Worm (Caenorhabditis elegans) whole organism, young adult: ENCODE measurements around the gene fust-1.

Experiments
- F10E7.11 ChIP-seq: sonication (generic microtip); optimal IDR thresholded peaks from 2 replicates; lab custom pipeline; 2017; ENCODE audit warnings: mild to moderate bottlenecking, missing genetic modification characterization, moderate library complexity, missing compliant biosample characterization
- F33H1.4 ChIP-seq: fragments of 200-800 bp; sonication (Bioruptor generic); IDR thresholded peaks from 2 replicates; pipeline ENCODE4 v1.3.6; 2022; ENCODE audit warnings: missing genetic modification reagents, missing genetic modification characterization, missing compliant biosample characterization
- F39B2.1 ChIP-seq: fragments of 200-800 bp; sonication (Bioruptor generic); IDR thresholded peaks from 2 replicates; pipeline ENCODE4 v1.3.6; 2022; ENCODE audit warnings: missing genetic modification reagents, missing genetic modification characterization, missing compliant biosample characterization
- F49E8.2 ChIP-seq: sonication (generic microtip); optimal IDR thresholded peaks from 3 replicates; lab custom pipeline; 2017; ENCODE audit warnings: missing genetic modification characterization, mild to moderate bottlenecking, missing compliant biosample characterization, antibody characterized with exemption, moderate library complexity; ENCODE audit not compliant: insufficient read depth
- ZK185.1 ChIP-seq: sonication (generic microtip); optimal IDR thresholded peaks from 2 replicates; lab custom pipeline; 2016; ENCODE audit warnings: mild to moderate bottlenecking, missing genetic modification characterization, missing compliant biosample characterization; ENCODE audit not compliant: poor library complexity, severe bottlenecking
- ama-1 ChIP-seq, 3 experiments: fragments of 150-350 bp in 1 of 3; sonication (generic microtip) in 2 of 3; optimal IDR thresholded peaks; 2 replicates each; lab custom pipeline; 2014 to 2018; ENCODE audit warnings: missing biosample characterization in 2 of 3, missing genetic modification characterization in 2 of 3, missing genetic modification reagents in 2 of 3
- athp-1 ChIP-seq: sonication (generic microtip); optimal IDR thresholded peaks from 2 replicates; lab custom pipeline; 2017; ENCODE audit warnings: mild to moderate bottlenecking, missing genetic modification characterization, missing compliant biosample characterization
- bed-2 ChIP-seq: fragments of 200-800 bp; sonication (Bioruptor generic); IDR thresholded peaks from 2 replicates; pipeline ENCODE4 v1.3.6; 2022; ENCODE audit warnings: missing genetic modification reagents, missing genetic modification characterization, missing compliant biosample characterization
- ceh-100 ChIP-seq: fragments of 200-800 bp; sonication (Bioruptor generic); IDR thresholded peaks from 2 replicates; pipeline ENCODE4 v1.3.6; 2022; ENCODE audit warnings: missing genetic modification reagents, missing genetic modification characterization, missing compliant biosample characterization
- ceh-58 ChIP-seq: fragments of 200-800 bp; sonication (Bioruptor generic); IDR thresholded peaks from 2 replicates; pipeline ENCODE4 v1.3.6; 2022; ENCODE audit warnings: missing genetic modification characterization, missing compliant biosample characterization
- ceh-79 ChIP-seq: sonication (generic microtip); optimal IDR thresholded peaks from 2 replicates; lab custom pipeline; 2017; ENCODE audit warnings: mild to moderate bottlenecking, missing genetic modification characterization, missing compliant biosample characterization
- chd-7 ChIP-seq: sonication (generic microtip); optimal IDR thresholded peaks from 2 replicates; lab custom pipeline; 2016; ENCODE audit warnings: mild to moderate bottlenecking, missing genetic modification characterization, moderate library complexity, missing compliant biosample characterization
- hlh-12 ChIP-seq: sonication (generic microtip); optimal IDR thresholded peaks from 2 replicates; lab custom pipeline; 2016; ENCODE audit warnings: missing genetic modification characterization, missing compliant biosample characterization
- hmg-20 ChIP-seq: fragments of 200-800 bp; sonication (Bioruptor generic); IDR thresholded peaks from 2 replicates; pipeline ENCODE4 v1.3.6; 2022; ENCODE audit warnings: missing genetic modification reagents, missing genetic modification characterization, missing compliant biosample characterization
- lag-1 ChIP-seq: fragments of 200-800 bp; sonication (Bioruptor generic); IDR thresholded peaks from 2 replicates; pipeline ENCODE4 v1.3.6; 2022; ENCODE audit warnings: missing genetic modification reagents, missing genetic modification characterization, missing compliant biosample characterization
- lin-35 ChIP-seq, 3 experiments: fragments of 150-350 bp in 2 of 3; sonication (generic microtip) in 1 of 3; optimal IDR thresholded peaks; 2 replicates each; lab custom pipeline; 2014 to 2018; ENCODE audit warnings: missing biosample characterization in 3 of 3, missing genetic modification characterization in 3 of 3, missing genetic modification reagents in 3 of 3
- lin-40 ChIP-seq: sonication (generic microtip); optimal IDR thresholded peaks from 2 replicates; lab custom pipeline; 2016; ENCODE audit warnings: missing genetic modification characterization, mild to moderate bottlenecking, missing compliant biosample characterization, missing genotype, missing genetic modification reagents
- lin-54 ChIP-seq: fragments of 200-800 bp; sonication (Bioruptor generic); optimal IDR thresholded peaks from 2 replicates; lab custom pipeline; 2018; ENCODE audit warnings: mild to moderate bottlenecking, missing genetic modification characterization, missing compliant biosample characterization
- lsy-27 ChIP-seq: sonication (generic microtip); optimal IDR thresholded peaks from 2 replicates; lab custom pipeline; 2017; ENCODE audit warnings: missing genetic modification characterization, mild to moderate bottlenecking, missing compliant biosample characterization, antibody characterized with exemption, missing genotype, borderline replicate concordance; ENCODE audit not compliant: insufficient read depth
- madf-10 ChIP-seq: sonication (generic microtip); optimal IDR thresholded peaks from 2 replicates; lab custom pipeline; 2016; ENCODE audit warnings: mild to moderate bottlenecking, missing genetic modification characterization, missing compliant biosample characterization
- madf-6 ChIP-seq: fragments of 200-800 bp; sonication (Bioruptor generic); IDR thresholded peaks from 2 replicates; pipeline ENCODE4 v1.3.6; 2022; ENCODE audit warnings: missing genetic modification reagents, missing genetic modification characterization, missing compliant biosample characterization
- nhr-80 ChIP-seq: sonication (generic microtip); optimal IDR thresholded peaks from 2 replicates; lab custom pipeline; 2016; ENCODE audit warnings: missing genetic modification characterization, missing compliant biosample characterization
- nhr-90 ChIP-seq: sonication (generic microtip); optimal IDR thresholded peaks from 2 replicates; lab custom pipeline; 2016; ENCODE audit warnings: missing genotype, mild to moderate bottlenecking, missing genetic modification characterization, missing compliant biosample characterization
- pbrm-1 ChIP-seq: fragments of 200-800 bp; sonication (Bioruptor generic); IDR thresholded peaks from 2 replicates; pipeline ENCODE4 v1.3.6; 2022; ENCODE audit warnings: missing genetic modification reagents, missing genetic modification characterization, missing compliant biosample characterization
- sdz-38 ChIP-seq: sonication (generic microtip); optimal IDR thresholded peaks from 2 replicates; lab custom pipeline; 2016; ENCODE audit warnings: missing genotype, missing genetic modification characterization, missing compliant biosample characterization
- snpc-3.4 ChIP-seq: sonication (generic microtip); optimal IDR thresholded peaks from 2 replicates; lab custom pipeline; 2017; ENCODE audit warnings: missing genetic modification characterization, mild to moderate bottlenecking, missing compliant biosample characterization, antibody characterized with exemption, moderate library complexity, missing genotype, missing genetic modification reagents
- tbp1 ChIP-seq: fragments of 200-800 bp; sonication (Bioruptor generic); optimal IDR thresholded peaks from 2 replicates; lab custom pipeline; 2018; ENCODE audit warnings: mild to moderate bottlenecking, missing genetic modification characterization, missing compliant biosample characterization
- tbx-9 ChIP-seq: sonication (generic microtip); optimal IDR thresholded peaks from 2 replicates; lab custom pipeline; 2016; ENCODE audit warnings: borderline replicate concordance, missing genetic modification characterization, inconsistent platforms, missing compliant biosample characterization
- tlf-1 ChIP-seq: fragments of 200-800 bp; sonication (Bioruptor generic); optimal IDR thresholded peaks from 2 replicates; lab custom pipeline; 2018; ENCODE audit warnings: mild to moderate bottlenecking, missing genetic modification characterization, missing compliant biosample characterization
- unc-62 ChIP-seq: fragments of 150-350 bp; optimal IDR thresholded peaks from 2 replicates; lab custom pipeline; 2014; ENCODE audit warnings: missing biosample characterization, missing genetic modification reagents, missing genetic modification characterization
- zim-3 ChIP-seq: sonication (generic microtip); optimal IDR thresholded peaks from 2 replicates; lab custom pipeline; 2017; ENCODE audit warnings: mild to moderate bottlenecking, missing genetic modification characterization, moderate library complexity, missing compliant biosample characterization
- ztf-18 ChIP-seq: sonication (generic microtip); optimal IDR thresholded peaks from 2 replicates; lab custom pipeline; 2016; ENCODE audit warnings: missing genotype, mild to moderate bottlenecking, missing genetic modification characterization, missing compliant biosample characterization
- ztf-25 ChIP-seq: fragments of 200-800 bp; sonication (Bioruptor generic); IDR thresholded peaks from 2 replicates; pipeline ENCODE4 v1.3.6; 2022; ENCODE audit warnings: missing genetic modification reagents, missing genetic modification characterization, missing compliant biosample characterization

Gene fust-1

ce11 chrII:7187110-7187509, 34.7 kb downstream of the fust-1 start, which contains the start of gene C27H5.6:
TSS of gene C27H5.6 (minus strand) at chrII:7187210.
- no peak for TF ChIP-seq sdz-38 (tag; lab: Kevin White, UChicago)

- TF ChIP-seq F49E8.2 (tag; lab: Kevin White, UChicago) = no peak
- TF ChIP-seq lin-40 (tag; lab: Kevin White, UChicago) = no peak
- no peak for TF ChIP-seq ama-1 (optimal IDR thresholded peaks at IDR 0.05; lab: Kevin White, UChicago)
- TF ChIP-seq ama-1 (GFP tag; optimal IDR thresholded peaks at IDR 0.05; lab: Kevin White, UChicago) = no peak
- TF ChIP-seq F33H1.4 = no peak
- TF ChIP-seq snpc-3.4 = no peak
- TF ChIP-seq lag-1 = no peak
- TF ChIP-seq tlf-1 (GFP tag; lab: Kevin White, UChicago) = no peak
- TF ChIP-seq hmg-20 (GFP tag; lab: Robert Waterston, UW) = no peak
- TF ChIP-seq ZK185.1 (tag; lab: Kevin White, UChicago) = no peak
- TF ChIP-seq hlh-12 (tag; lab: Kevin White, UChicago) = no peak
- TF ChIP-seq bed-2 (GFP tag; lab: Robert Waterston, UW) = no peak
- TF ChIP-seq unc-62 = no peak
- no peak for TF ChIP-seq ceh-79 (tag; lab: Kevin White, UChicago)
- no peak for TF ChIP-seq ceh-58 (GFP tag; lab: Robert Waterston, UW)
- no peak for TF ChIP-seq lin-35 (GFP tag; optimal IDR thresholded peaks at IDR 0.05; lab: Kevin White, UChicago)
- TF ChIP-seq ztf-18 (tag; lab: Kevin White, UChicago) = no peak
- no peak for TF ChIP-seq tbx-9 (tag; lab: Kevin White, UChicago)
- no peak for TF ChIP-seq ztf-25 (GFP tag; lab: Robert Waterston, UW)
- TF ChIP-seq lin-54 (GFP tag; lab: Kevin White, UChicago) = no peak
Observed at ce11 chrII:7189120-7189519, 36.7 kb downstream of the fust-1 start, which contains the start of gene E04F6.4. TSS of gene E04F6.4 (plus strand) at chrII:7189420.

- peak; percentile 81 for TF ChIP-seq athp-1
- no peak for TF ChIP-seq ceh-100 (GFP tag; lab: Robert Waterston, UW)
Observed at ce11 chrII:7195541-7195940, 43.2 kb downstream of the fust-1 start, which contains the start of gene acdh-12. TSS of gene acdh-12 (minus strand) at chrII:7195641.

ce11 chrII:7196040-7196439, 43.7 kb downstream of the fust-1 start, which contains the start of gene maoc-1:
TSS of gene maoc-1 (plus strand) at chrII:7196276.
- TF ChIP-seq chd-7 (tag; lab: Kevin White, UChicago) = no peak
- TF ChIP-seq madf-10 (tag; lab: Kevin White, UChicago) = no peak
- peak; percentile 39 for TF ChIP-seq nhr-80 (tag; lab: Kevin White, UChicago)
- no peak for TF ChIP-seq lsy-27 (tag; lab: Kevin White, UChicago)
- no peak for TF ChIP-seq madf-6 (GFP tag; lab: Robert Waterston, UW)
- TF ChIP-seq zim-3 (tag; lab: Kevin White, UChicago) = no peak
- TF ChIP-seq, all 124 proteins: peak for 1

ce11 chrII:7197434-7197833, 45.1 kb downstream of the fust-1 start:
- TF ChIP-seq athp-1 (no peak), nhr-90 (tag; lab: Kevin White, UChicago) (no peak), tbp1 (GFP tag; lab: Kevin White, UChicago) (no peak), F10E7.11 (tag; lab: Kevin White, UChicago) (no peak), F39B2.1 (GFP tag; lab: Robert Waterston, UW) (no peak), pbrm-1 (GFP tag; lab: Robert Waterston, UW) (0 out of 2 replicates have a peak, but pooled peaks have one; percentile 28)
